Fruit fly (Drosophila melanogaster) whole organism, adult: ENCODE data around the gene Irbp.

ENCODE experiments used
- CG11617 ChIP-seq: fragments of 200-800 bp; sonication (Bioruptor generic); optimal IDR thresholded peaks from 2 replicates; lab custom pipeline; 2017; ENCODE audit warnings: mild to moderate bottlenecking, missing biosample characterization, missing genetic modification reagents, missing genetic modification characterization
- CG12768 ChIP-seq: fragments of 200-800 bp; sonication (Bioruptor generic); optimal IDR thresholded peaks from 2 replicates; lab custom pipeline; 2017; ENCODE audit warnings: missing biosample characterization, missing genetic modification characterization, mild to moderate bottlenecking, moderate library complexity, missing genetic modification reagents
- CG14711 ChIP-seq: fragments of 200-800 bp; sonication (Bioruptor generic); optimal IDR thresholded peaks from 2 replicates; lab custom pipeline; 2018; ENCODE audit warnings: missing biosample characterization, mild to moderate bottlenecking, missing genetic modification characterization, moderate library complexity
- CG1620 ChIP-seq: fragments of 200-800 bp; sonication (Bioruptor generic); optimal IDR thresholded peaks from 2 replicates; lab custom pipeline; 2016; ENCODE audit warnings: missing biosample characterization, missing genetic modification characterization
- CG33017 ChIP-seq: fragments of 200-800 bp; sonication (Bioruptor generic); optimal IDR thresholded peaks from 2 replicates; lab custom pipeline; 2018; ENCODE audit warnings: missing biosample characterization, mild to moderate bottlenecking, missing genetic modification characterization, moderate library complexity
- CG5204 ChIP-seq: fragments of 200-800 bp; sonication (Bioruptor generic); optimal IDR thresholded peaks from 2 replicates; lab custom pipeline; 2016; ENCODE audit warnings: missing biosample characterization, missing genetic modification characterization
- CG7045 ChIP-seq: fragments of 200-800 bp; sonication (Bioruptor generic); optimal IDR thresholded peaks from 2 replicates; lab custom pipeline; 2017; ENCODE audit warnings: missing biosample characterization, mild to moderate bottlenecking, missing genetic modification characterization
- CG7101 ChIP-seq: fragments of 200-800 bp; sonication (Bioruptor generic); optimal IDR thresholded peaks from 2 replicates; lab custom pipeline; 2018; ENCODE audit warnings: missing biosample characterization, mild to moderate bottlenecking, missing genetic modification characterization, moderate library complexity
- Clk ChIP-seq: fragments of 200-800 bp; sonication (Bioruptor generic); optimal IDR thresholded peaks from 2 replicates; lab custom pipeline; 2017; ENCODE audit warnings: missing biosample characterization, missing genetic modification characterization
- Crg-1 ChIP-seq: fragments of 200-800 bp; sonication (Bioruptor generic); optimal IDR thresholded peaks from 2 replicates; lab custom pipeline; 2016; ENCODE audit warnings: missing biosample characterization, missing genetic modification characterization
- Hr96 ChIP-seq: fragments of 200-800 bp; sonication (Bioruptor generic); optimal IDR thresholded peaks from 2 replicates; lab custom pipeline; 2016; ENCODE audit warnings: missing biosample characterization, missing genetic modification characterization
- Mnt ChIP-seq: fragments of 200-800 bp; sonication (Bioruptor generic); optimal IDR thresholded peaks from 2 replicates; lab custom pipeline; 2016; ENCODE audit warnings: missing biosample characterization, mild to moderate bottlenecking, missing genetic modification characterization
- bab1 ChIP-seq: fragments of 200-800 bp; sonication (Bioruptor generic); optimal IDR thresholded peaks from 3 replicates; lab custom pipeline; 2019; ENCODE audit warnings: missing biosample characterization, mild to moderate bottlenecking, missing genetic modification characterization, moderate library complexity
- cic ChIP-seq: fragments of 200-800 bp; sonication (Bioruptor generic); optimal IDR thresholded peaks from 2 replicates; lab custom pipeline; 2017; ENCODE audit warnings: missing biosample characterization, mild to moderate bottlenecking, missing genetic modification characterization, moderate library complexity
- cnc ChIP-seq, 2 experiments: fragments of >200 bp; optimal IDR thresholded peaks; 2 replicates each; lab custom pipeline; 2017
- kay ChIP-seq: fragments of 200-800 bp; sonication (Bioruptor generic); peaks from one replicate; lab custom pipeline; 2016; ENCODE audit warnings: missing biosample characterization, missing genetic modification characterization, borderline replicate concordance
- ovo ChIP-seq: fragments of 200-800 bp; sonication (Bioruptor generic); optimal IDR thresholded peaks from 2 replicates; lab custom pipeline; 2016; ENCODE audit warnings: missing biosample characterization, missing genetic modification characterization
- pad ChIP-seq: fragments of 200-800 bp; sonication (Bioruptor generic); optimal IDR thresholded peaks from 3 replicates; lab custom pipeline; 2017; ENCODE audit warnings: missing biosample characterization, missing genetic modification characterization, mild to moderate bottlenecking, moderate library complexity, missing genetic modification reagents
- tj ChIP-seq: fragments of 200-800 bp; sonication (Bioruptor generic); optimal IDR thresholded peaks from 3 replicates; lab custom pipeline; 2017; ENCODE audit warnings: missing biosample characterization, mild to moderate bottlenecking, missing genetic modification characterization, moderate library complexity
- toe ChIP-seq: fragments of 200-800 bp; sonication (Bioruptor generic); optimal IDR thresholded peaks from 2 replicates; lab custom pipeline; 2016; ENCODE audit warnings: missing biosample characterization, missing genetic modification characterization

The Irbp gene

DNA sequence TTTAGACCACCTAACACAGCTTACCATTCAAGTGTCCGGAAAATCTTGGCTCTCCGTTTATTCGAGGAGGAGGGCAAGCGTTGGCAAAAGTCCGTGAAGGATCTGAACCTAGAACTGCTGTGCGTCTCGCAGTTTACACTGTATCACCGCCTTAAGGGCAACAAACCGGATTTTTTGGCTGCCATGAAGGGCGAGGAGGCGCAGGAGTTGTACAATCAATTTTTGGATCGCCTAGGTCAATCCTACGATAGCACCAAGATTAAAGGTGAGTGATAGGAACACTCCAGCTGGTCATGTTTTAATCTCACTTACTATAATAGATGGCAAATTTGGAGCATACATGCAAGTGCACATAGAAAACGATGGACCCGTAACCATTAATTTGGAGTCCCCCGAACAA is 20.5 kb downstream of the Irbp start:
- TF ChIP-seq bab1 (no peak), CG1620 (GFP tag; lab: Kevin White, UChicago) (no peak), tj (GFP tag; lab: Kevin White, UChicago) (no peak), cic (GFP tag; lab: Kevin White, UChicago) (no peak), CG5204 (GFP tag; lab: Kevin White, UChicago) (no peak), CG7045 (GFP tag; lab: Kevin White, UChicago) (no peak), Crg-1 (GFP tag; lab: Kevin White, UChicago) (no peak), CG12768 (GFP tag; lab: Kevin White, UChicago) (no peak), pad (GFP tag; lab: Kevin White, UChicago) (no peak), Clk (GFP tag; lab: Kevin White, UChicago) (no peak), CG7101 (tag; lab: Kevin White, UChicago) (no peak)

DNA sequence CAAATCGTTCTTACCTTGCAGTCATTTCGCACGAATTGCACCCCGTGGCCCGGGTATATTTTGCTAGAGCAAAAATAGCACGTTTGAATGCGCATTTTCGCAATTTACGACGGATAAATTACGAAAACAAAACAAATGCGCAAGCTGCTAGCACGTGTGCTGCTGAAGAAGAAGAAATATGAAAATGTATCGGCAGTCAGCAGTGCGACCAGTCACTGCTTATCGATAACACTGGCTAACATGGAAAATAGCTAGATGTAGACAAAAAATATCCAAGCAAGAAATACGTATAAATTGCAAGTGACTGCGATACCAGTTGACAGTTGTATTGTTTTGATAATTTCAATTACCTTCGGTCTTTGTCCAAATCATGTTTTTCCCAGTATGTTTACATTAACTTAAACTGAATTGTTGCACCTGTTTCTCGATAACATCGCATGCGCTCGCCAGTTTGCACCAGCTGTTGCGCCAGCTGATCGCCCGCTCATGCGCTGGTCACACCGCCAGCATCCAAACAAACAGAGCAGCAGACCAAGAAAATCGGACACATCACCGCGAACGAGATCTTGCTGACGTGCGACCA is 21.6 kb downstream of the Irbp start, which contains the start of the genes RpL24-like and CG5276:
Gene RpL24-like, minus strand, starts transcription at position 188 of the 583 bp plus-strand sequence.
Gene CG5276, plus strand, starts transcription at position 344 of the 583 bp plus-strand sequence.
- TF ChIP-seq CG11617 (GFP tag; lab: Kevin White, UChicago): peak; percentile 69
- peak; percentile 99 for TF ChIP-seq Mnt (GFP tag; lab: Kevin White, UChicago)
- TF ChIP-seq tj (GFP tag; lab: Kevin White, UChicago): peak; percentile 11
- TF ChIP-seq bab1: peak; percentile 36
- no peak for TF ChIP-seq cic (GFP tag; lab: Kevin White, UChicago)

DNA sequence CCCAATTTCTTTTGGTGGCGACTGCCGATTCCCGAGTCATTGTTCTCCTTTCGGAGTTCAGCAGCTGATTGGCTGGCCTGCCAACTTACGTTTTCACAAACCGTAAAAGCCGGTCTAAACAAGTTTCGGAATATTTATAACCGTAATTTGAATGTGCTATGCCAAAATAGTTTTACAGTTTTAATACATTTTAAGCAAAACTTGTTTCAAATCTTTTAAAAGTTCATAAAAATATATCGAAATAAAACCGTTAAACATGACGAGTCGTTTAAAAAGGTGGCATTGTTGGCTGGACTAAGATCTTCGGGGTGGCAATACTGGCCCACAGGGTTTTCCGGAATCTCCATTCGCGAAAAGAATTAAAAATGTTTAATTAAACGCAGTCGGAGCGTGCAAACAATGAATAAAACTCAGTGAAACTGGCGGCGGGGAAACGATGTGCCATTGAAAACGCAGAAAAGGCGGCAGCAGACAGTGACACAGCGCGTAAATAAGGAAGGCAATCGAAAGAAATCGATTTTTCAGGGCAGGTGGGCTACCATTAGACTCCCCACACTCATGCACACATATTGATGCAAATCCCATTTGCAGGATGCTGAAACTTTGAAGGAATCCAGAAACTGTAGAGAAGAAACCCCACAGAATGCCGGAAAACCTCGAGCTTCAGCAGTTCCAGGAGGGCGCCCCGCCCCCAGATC is 25.8 kb downstream of the Irbp start, which contains the start of the genes Exd2 and CG5281:
Gene Exd2, minus strand, starts transcription at position 167 of the 698 bp plus-strand sequence.
Gene CG5281, plus strand, starts transcription at position 314 of the 698 bp plus-strand sequence.
- TF ChIP-seq cnc (optimal IDR thresholded peaks at IDR 0.05; lab: Kevin White, UChicago): no peak
- TF ChIP-seq CG5204 (GFP tag; lab: Kevin White, UChicago): no peak
- peak; percentile 6 for TF ChIP-seq Mnt (GFP tag; lab: Kevin White, UChicago)
- peak; percentile 25 for TF ChIP-seq CG11617 (GFP tag; lab: Kevin White, UChicago)
- peak; percentile 46 for TF ChIP-seq ovo (GFP tag; lab: Kevin White, UChicago)
- TF ChIP-seq cic (GFP tag; lab: Kevin White, UChicago): no peak
- TF ChIP-seq pad (GFP tag; lab: Kevin White, UChicago): no peak
- TF ChIP-seq toe: no peak
- TF ChIP-seq CG7101 (tag; lab: Kevin White, UChicago): peak; percentile 23
- TF ChIP-seq bab1: peak; percentile 18
- peak; percentile 41 for TF ChIP-seq CG14711 (tag; lab: Kevin White, UChicago)
- no peak for TF ChIP-seq Clk (GFP tag; lab: Kevin White, UChicago)
- no peak for TF ChIP-seq Crg-1 (GFP tag; lab: Kevin White, UChicago)
- TF ChIP-seq kay (GFP tag; lab: Kevin White, UChicago): no peak
- no peak for TF ChIP-seq CG7045 (GFP tag; lab: Kevin White, UChicago)
- TF ChIP-seq CG33017: peak; percentile 11
- TF ChIP-seq CG1620 (GFP tag; lab: Kevin White, UChicago): no peak
- TF ChIP-seq tj (GFP tag; lab: Kevin White, UChicago): no peak
- no peak for TF ChIP-seq CG12768 (GFP tag; lab: Kevin White, UChicago)
- TF ChIP-seq Hr96 (GFP tag; lab: Kevin White, UChicago): no peak

DNA sequence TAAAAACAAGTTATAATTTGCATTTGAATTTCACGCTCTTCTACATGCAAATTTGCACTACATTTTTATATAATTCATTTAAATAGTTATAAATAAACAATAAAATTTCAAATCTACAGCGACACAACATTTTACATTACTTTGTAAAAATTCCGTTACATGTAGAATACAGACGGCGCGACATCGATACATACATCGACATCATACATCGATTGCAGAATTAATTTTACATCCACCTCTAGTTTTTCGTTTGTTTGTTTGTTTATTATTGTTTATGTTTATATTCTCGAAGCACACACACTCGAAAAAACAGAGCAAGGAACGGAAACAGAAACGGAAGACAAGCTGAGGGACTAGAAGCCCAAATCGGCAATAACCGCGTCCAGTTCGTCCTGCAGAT is 27.7 kb downstream of the Irbp start, which contains the start of gene CG17230:
Gene CG17230, plus strand, starts transcription at position 258 of the 400 bp plus-strand sequence.
- TF ChIP-seq CG7045 (GFP tag; lab: Kevin White, UChicago) (no peak), Mnt (GFP tag; lab: Kevin White, UChicago) (no peak), pad (GFP tag; lab: Kevin White, UChicago) (no peak), CG1620 (GFP tag; lab: Kevin White, UChicago) (no peak), CG12768 (GFP tag; lab: Kevin White, UChicago) (no peak), Hr96 (GFP tag; lab: Kevin White, UChicago) (no peak), CG5204 (GFP tag; lab: Kevin White, UChicago) (no peak), cic (GFP tag; lab: Kevin White, UChicago) (no peak), toe (no peak), ovo (GFP tag; lab: Kevin White, UChicago) (no peak), Crg-1 (GFP tag; lab: Kevin White, UChicago) (no peak), bab1 (no peak), CG14711 (tag; lab: Kevin White, UChicago) (no peak), Clk (GFP tag; lab: Kevin White, UChicago) (no peak)

DNA sequence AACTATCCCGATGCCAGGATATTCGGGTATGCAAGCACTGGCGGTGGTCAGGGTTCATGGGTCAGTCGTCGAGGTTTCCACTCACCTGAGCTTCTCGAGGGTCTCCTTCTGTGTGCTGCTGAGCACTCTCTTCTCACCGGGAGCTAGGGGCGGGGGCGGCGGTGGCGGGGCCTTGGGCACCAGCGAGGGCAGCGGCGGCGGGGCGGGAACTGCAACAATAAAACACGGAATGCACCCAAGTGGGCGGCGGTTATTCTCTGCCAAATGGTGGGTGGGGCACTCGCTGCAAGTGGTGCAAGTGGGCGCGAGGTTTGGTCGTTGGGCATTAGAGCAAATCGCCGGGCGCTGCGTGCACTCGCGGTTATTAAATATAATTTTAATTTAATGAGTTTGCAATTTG is 31.2 kb downstream of the Irbp start:
- TF ChIP-seq CG7045 (GFP tag; lab: Kevin White, UChicago) (no peak), toe (no peak), Crg-1 (GFP tag; lab: Kevin White, UChicago) (no peak)

DNA sequence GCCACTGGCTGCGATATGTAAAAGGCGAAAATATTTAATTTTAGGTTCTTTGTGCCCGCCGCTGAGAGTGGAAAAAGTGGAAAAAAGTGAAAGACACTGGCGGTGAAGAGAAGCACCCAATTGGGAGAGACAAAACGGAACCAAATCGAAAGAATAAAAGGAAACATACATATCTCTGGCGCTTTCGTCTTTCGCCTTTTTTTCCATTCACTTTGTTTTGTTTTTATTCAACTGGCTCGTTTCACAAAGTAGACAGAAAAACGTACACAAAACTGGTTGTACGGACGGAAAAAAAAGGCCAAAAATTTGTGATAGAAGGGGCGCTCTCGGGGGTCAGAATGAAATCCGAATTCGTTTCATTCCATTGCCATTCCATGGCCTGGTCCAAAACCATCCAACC is 39.8 kb downstream of the Irbp start:
- TF ChIP-seq CG14711 (tag; lab: Kevin White, UChicago) (no peak), pad (GFP tag; lab: Kevin White, UChicago) (no peak), Mnt (GFP tag; lab: Kevin White, UChicago) (no peak), CG7101 (tag; lab: Kevin White, UChicago) (no peak), CG5204 (GFP tag; lab: Kevin White, UChicago) (no peak), CG33017 (no peak), bab1 (no peak), Clk (GFP tag; lab: Kevin White, UChicago) (no peak)
